Worm (Caenorhabditis elegans): ENCODE data around the gene W03A5.1.

DNA sequence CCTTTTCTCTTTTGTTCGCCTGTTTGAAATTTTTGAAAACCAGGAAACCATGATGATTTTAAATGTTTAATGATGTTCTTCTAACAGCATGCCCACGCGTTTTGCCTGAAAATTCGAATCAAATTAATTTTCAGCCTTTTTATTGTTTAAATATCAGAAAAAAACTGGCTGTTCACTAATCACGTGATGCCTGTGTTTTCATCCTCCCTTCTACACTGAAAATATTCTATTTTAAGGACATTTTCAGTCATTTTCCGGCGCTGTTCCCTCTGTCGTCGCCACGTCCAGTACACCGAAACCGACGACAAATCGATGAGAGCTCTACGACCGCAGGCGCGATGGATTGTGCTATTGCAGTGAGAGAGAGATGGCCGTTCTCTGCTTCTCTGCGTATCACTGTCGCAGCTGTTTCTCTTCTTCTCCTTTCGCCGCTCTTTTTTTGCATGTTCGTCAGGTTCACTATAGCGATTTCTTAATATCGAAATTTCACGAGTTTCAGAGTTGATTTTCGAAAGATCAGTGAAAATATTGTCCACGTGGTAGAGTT is 42.1 kb downstream of the W03A5.1 start, which contains the start of gene F48E8.8:
- TF ChIP-seq nfya-1 (tag; optimal IDR thresholded peaks at IDR 0.05) = peak; percentile 56
- TF ChIP-seq ceh-19 (GFP tag; optimal IDR thresholded peaks at IDR 0.05) = no peak
- TF ChIP-seq pqm-1 (tag; optimal IDR thresholded peaks at IDR 0.05) = no peak
- no peak for TF ChIP-seq sox-4 (tag; optimal IDR thresholded peaks at IDR 0.05)
- TF ChIP-seq dve-1 (tag; optimal IDR thresholded peaks at IDR 0.05) = no peak
- TF ChIP-seq pag-3 (tag; optimal IDR thresholded peaks at IDR 0.05; ENCODE audit: borderline replicate concordance) = no peak
- TF ChIP-seq ceh-31 (tag; optimal IDR thresholded peaks at IDR 0.05) = peak; percentile 34
- TF ChIP-seq ceh-34 (tag; optimal IDR thresholded peaks at IDR 0.05) = no peak
- no peak for TF ChIP-seq eyg-1 (tag; optimal IDR thresholded peaks at IDR 0.05)
- peak; percentile 73 for TF ChIP-seq ceh-48 (tag; optimal IDR thresholded peaks at IDR 0.05)
- no peak for TF ChIP-seq ama-1 (optimal IDR thresholded peaks at IDR 0.05)
